Worm (Caenorhabditis elegans) whole organism, L2 larva: ENCODE results near the gene ZC404.2.
A peak's percentile ranks its signal among the peaks of the same experiment; 100 is the strongest.

Experiments used
- C34F6.9 ChIP-seq: fragments of 150-350 bp; optimal IDR thresholded peaks from 2 replicates; lab custom pipeline; 2014; ENCODE audit warnings: missing biosample characterization, missing genetic modification characterization
- F13H6.1 ChIP-seq: sonication (generic microtip); optimal IDR thresholded peaks from 2 replicates; lab custom pipeline; 2016; ENCODE audit warnings: missing genetic modification characterization, missing compliant biosample characterization
- R02D3.7 ChIP-seq: fragments of 150-350 bp; optimal IDR thresholded peaks from 2 replicates; lab custom pipeline; 2014; ENCODE audit warnings: missing biosample characterization, missing genetic modification characterization
- Y55F3AM.14 ChIP-seq: fragments of 200-800 bp; sonication (Bioruptor generic); optimal IDR thresholded peaks from 2 replicates; lab custom pipeline; 2018; ENCODE audit warnings: mild to moderate bottlenecking, missing genetic modification characterization, missing compliant biosample characterization
- ZK546.5 ChIP-seq: sonication (generic microtip); optimal IDR thresholded peaks from 2 replicates; lab custom pipeline; 2017; ENCODE audit warnings: missing biosample characterization, missing genetic modification characterization
- alr-1 ChIP-seq: fragments of 150-350 bp; optimal IDR thresholded peaks from 2 replicates; lab custom pipeline; 2014; ENCODE audit warnings: missing biosample characterization, missing genetic modification characterization
- aly-2 ChIP-seq: fragments of 150-350 bp; optimal IDR thresholded peaks from 2 replicates; lab custom pipeline; 2014; ENCODE audit warnings: missing biosample characterization, missing genetic modification characterization
- ama-1 ChIP-seq: fragments of 150-350 bp; optimal IDR thresholded peaks from 2 replicates; lab custom pipeline; 2018; ENCODE audit warnings: inconsistent platforms
- blmp-1 ChIP-seq: sonication (generic microtip); optimal IDR thresholded peaks from 2 replicates; lab custom pipeline; 2017; ENCODE audit warnings: missing genetic modification characterization, mild to moderate bottlenecking, missing compliant biosample characterization, antibody characterized with exemption, moderate library complexity; ENCODE audit not compliant: insufficient read depth
- ceh-16 ChIP-seq: fragments of 150-350 bp; optimal IDR thresholded peaks from 2 replicates; lab custom pipeline; 2014; ENCODE audit warnings: missing biosample characterization, missing genetic modification characterization
- ceh-82 ChIP-seq: fragments of 150-350 bp; optimal IDR thresholded peaks from 2 replicates; lab custom pipeline; 2014; ENCODE audit warnings: missing biosample characterization, missing genetic modification characterization
- crh-2 ChIP-seq: sonication (generic microtip); optimal IDR thresholded peaks from 2 replicates; lab custom pipeline; 2017; ENCODE audit warnings: missing biosample characterization, missing genetic modification characterization
- dmd-4 ChIP-seq: sonication (generic microtip); optimal IDR thresholded peaks from 2 replicates; lab custom pipeline; 2017; ENCODE audit warnings: missing biosample characterization, missing genetic modification characterization
- egl-27 ChIP-seq: sonication (generic microtip); optimal IDR thresholded peaks from 3 replicates; lab custom pipeline; 2017; ENCODE audit warnings: missing biosample characterization, missing genetic modification reagents, missing genetic modification characterization
- elt-1 ChIP-seq: fragments of 150-350 bp; optimal IDR thresholded peaks from 2 replicates; lab custom pipeline; 2014; ENCODE audit warnings: missing biosample characterization, missing genetic modification characterization
- elt-3 ChIP-seq: sonication (generic microtip); optimal IDR thresholded peaks from 2 replicates; lab custom pipeline; 2017; ENCODE audit warnings: missing biosample characterization, missing genetic modification characterization
- fos-1 ChIP-seq: fragments of 150-350 bp; optimal IDR thresholded peaks from 2 replicates; lab custom pipeline; 2014; ENCODE audit warnings: missing biosample characterization, missing genetic modification characterization
- gmeb-1 ChIP-seq: fragments of 150-350 bp; optimal IDR thresholded peaks from 2 replicates; lab custom pipeline; 2014; ENCODE audit warnings: missing biosample characterization, missing genetic modification characterization
- lin-11 ChIP-seq: fragments of 150-350 bp; sonication (generic microtip); optimal IDR thresholded peaks from 2 replicates; lab custom pipeline; 2014; ENCODE audit warnings: missing biosample characterization, missing genetic modification characterization, inconsistent platforms, mixed read lengths
- lin-13 ChIP-seq: fragments of 150-350 bp; optimal IDR thresholded peaks from 2 replicates; lab custom pipeline; 2014; ENCODE audit warnings: missing biosample characterization, missing genetic modification reagents, missing genetic modification characterization
- lin-39 ChIP-seq: fragments of 150-350 bp; optimal IDR thresholded peaks from 2 replicates; lab custom pipeline; 2014; ENCODE audit warnings: missing biosample characterization, missing genetic modification reagents, missing genetic modification characterization
- lsy-2 ChIP-seq, 2 experiments: fragments of 150-350 bp in 1 of 2; sonication (generic microtip) in 1 of 2; optimal IDR thresholded peaks; 2 replicates each; lab custom pipeline; 2014 to 2017; ENCODE audit warnings: missing biosample characterization in 2 of 2, missing genetic modification characterization in 2 of 2
- mab-5 ChIP-seq: fragments of 150-350 bp; optimal IDR thresholded peaks from 2 replicates; lab custom pipeline; 2014; ENCODE audit warnings: missing biosample characterization, missing genetic modification characterization
- mbf-1 ChIP-seq: sonication (generic microtip); optimal IDR thresholded peaks from 2 replicates; lab custom pipeline; 2017; ENCODE audit warnings: missing biosample characterization, missing genetic modification characterization
- mdl-1 ChIP-seq, 2 experiments: fragments of 150-350 bp in 1 of 2; sonication (generic microtip) in 1 of 2; optimal IDR thresholded peaks; 2 replicates each; lab custom pipeline; 2017; ENCODE audit warnings: missing biosample characterization in 2 of 2, missing genetic modification characterization in 2 of 2
- nhr-10 ChIP-seq: sonication (generic microtip); optimal IDR thresholded peaks from 2 replicates; lab custom pipeline; 2017; ENCODE audit warnings: missing biosample characterization, missing genetic modification characterization
- nhr-11 ChIP-seq: fragments of 150-350 bp; optimal IDR thresholded peaks from 2 replicates; lab custom pipeline; 2014; ENCODE audit warnings: missing biosample characterization, missing genetic modification characterization
- nhr-12 ChIP-seq: fragments of 150-350 bp; optimal IDR thresholded peaks from 2 replicates; lab custom pipeline; 2014; ENCODE audit warnings: missing biosample characterization, missing genetic modification characterization
- nhr-129 ChIP-seq: fragments of 150-350 bp; optimal IDR thresholded peaks from 2 replicates; lab custom pipeline; 2014; ENCODE audit warnings: missing biosample characterization, missing genetic modification characterization
- nhr-21 ChIP-seq: fragments of 150-350 bp; optimal IDR thresholded peaks from 2 replicates; lab custom pipeline; 2014; ENCODE audit warnings: missing biosample characterization, missing genetic modification characterization
- nhr-23 ChIP-seq: fragments of 150-350 bp; optimal IDR thresholded peaks from 2 replicates; lab custom pipeline; 2014; ENCODE audit warnings: missing biosample characterization, missing genetic modification reagents, missing genetic modification characterization
- nhr-237 ChIP-seq: fragments of 150-350 bp; optimal IDR thresholded peaks from 2 replicates; lab custom pipeline; 2014; ENCODE audit warnings: missing biosample characterization, missing genetic modification characterization
- nhr-25 ChIP-seq: fragments of 150-350 bp; sonication (generic microtip); optimal IDR thresholded peaks from 3 replicates; lab custom pipeline; 2014; ENCODE audit warnings: missing biosample characterization, missing genetic modification characterization
- nhr-6 ChIP-seq: fragments of 150-350 bp; optimal IDR thresholded peaks from 2 replicates; lab custom pipeline; 2014; ENCODE audit warnings: missing biosample characterization, missing genetic modification characterization
- nhr-77 ChIP-seq: fragments of 150-350 bp; optimal IDR thresholded peaks from 2 replicates; lab custom pipeline; 2014; ENCODE audit warnings: missing biosample characterization, missing genetic modification characterization
- peb-1 ChIP-seq: fragments of 150-350 bp; optimal IDR thresholded peaks from 2 replicates; lab custom pipeline; 2014; ENCODE audit warnings: missing biosample characterization, missing genetic modification characterization
- sem-4 ChIP-seq: fragments of 150-350 bp; optimal IDR thresholded peaks from 2 replicates; lab custom pipeline; 2014; ENCODE audit warnings: missing biosample characterization, missing genetic modification reagents, missing genetic modification characterization
- skn-1 ChIP-seq: sonication (generic microtip); optimal IDR thresholded peaks from 2 replicates; lab custom pipeline; 2017; ENCODE audit warnings: missing biosample characterization, missing genetic modification characterization
- sma-3 ChIP-seq: sonication (generic microtip); optimal IDR thresholded peaks from 2 replicates; lab custom pipeline; 2016; ENCODE audit warnings: missing genetic modification reagents, missing genetic modification characterization, missing compliant biosample characterization
- sma-9 ChIP-seq, 2 experiments: fragments of 150-350 bp in 1 of 2; sonication (generic microtip) in 1 of 2; optimal IDR thresholded peaks; 2 replicates each; lab custom pipeline; 2014 to 2016; ENCODE audit warnings: missing genetic modification characterization in 2 of 2, mild to moderate bottlenecking in 1 of 2, missing biosample characterization in 1 of 2, missing compliant biosample characterization in 1 of 2, missing genetic modification reagents in 1 of 2, moderate library complexity in 1 of 2
- snpc-4 ChIP-seq: fragments of 150-350 bp; optimal IDR thresholded peaks from 2 replicates; lab custom pipeline; 2014; ENCODE audit warnings: missing biosample characterization, missing genetic modification characterization
- unc-39 ChIP-seq: fragments of 150-350 bp; optimal IDR thresholded peaks from 2 replicates; lab custom pipeline; 2014; ENCODE audit warnings: missing biosample characterization, missing genetic modification characterization
- unc-55 ChIP-seq: fragments of 150-350 bp; sonication (generic microtip); optimal IDR thresholded peaks from 3 replicates; lab custom pipeline; 2014; ENCODE audit warnings: missing biosample characterization, missing genetic modification reagents, missing genetic modification characterization
- unc-62 ChIP-seq: fragments of 150-350 bp; optimal IDR thresholded peaks from 2 replicates; lab custom pipeline; 2014; ENCODE audit warnings: missing biosample characterization, missing genetic modification reagents, missing genetic modification characterization
- zag-1 ChIP-seq: fragments of 150-350 bp; optimal IDR thresholded peaks from 2 replicates; lab custom pipeline; 2014; ENCODE audit warnings: missing biosample characterization, missing genetic modification characterization
- ztf-1 ChIP-seq: fragments of 200-800 bp; sonication (Bioruptor generic); conservative IDR thresholded peaks from 2 replicates; pipeline ENCODE4 v1.3.6; 2022; ENCODE audit warnings: missing genetic modification characterization, missing compliant biosample characterization
- ztf-11 ChIP-seq: sonication (generic microtip); optimal IDR thresholded peaks from 2 replicates; lab custom pipeline; 2017; ENCODE audit warnings: missing biosample characterization, missing genetic modification characterization
- ztf-4 ChIP-seq: fragments of 150-350 bp; optimal IDR thresholded peaks from 2 replicates; lab custom pipeline; 2014; ENCODE audit warnings: missing biosample characterization, missing genetic modification characterization

Gene ZC404.2

ce11 chrV:6784853-6785492 lies 2.8 kb upstream of the ZC404.2 start, which contains the start of the genes spn-4 and spe-39:
Gene spn-4 (minus strand): TSS chrV:6784903.
Gene spe-39 (plus strand): TSS chrV:6785451.
- TF ChIP-seq nhr-11 (tag; lab: Kevin White, UChicago) (no peak), unc-39 (tag; lab: Kevin White, UChicago) (no peak), nhr-10 (no peak), sem-4 (peak; percentile 62), mdl-1 (tag; optimal IDR thresholded peaks at IDR 0.05; lab: Kevin White, UChicago) (peak in 1 of 2 experiments; percentile 10), ZK546.5 (tag; lab: Kevin White, UChicago) (no peak), elt-3 (tag; lab: Kevin White, UChicago) (no peak), ztf-11 (tag; lab: Kevin White, UChicago) (peak; percentile 25), nhr-23 (tag; lab: Kevin White, UChicago) (no peak), ceh-16 (tag; lab: Kevin White, UChicago) (peak; percentile 38), lin-13 (GFP tag; lab: Kevin White, UChicago) (peak; percentile 64), aly-2 (tag; lab: Kevin White, UChicago) (no peak), fos-1 (tag; lab: Kevin White, UChicago) (peak; percentile 32), blmp-1 (tag; lab: Kevin White, UChicago) (peak; percentile 24), elt-1 (tag; lab: Kevin White, UChicago) (no peak), ztf-1 (GFP tag; lab: Robert Waterston, UW) (no peak), dmd-4 (tag; lab: Kevin White, UChicago) (no peak), ama-1 (lab: Kevin White, UChicago) (no peak), nhr-12 (tag; lab: Kevin White, UChicago) (no peak), ztf-4 (tag; lab: Kevin White, UChicago) (no peak), gmeb-1 (tag; lab: Kevin White, UChicago) (peak; percentile 96), nhr-237 (tag; lab: Kevin White, UChicago) (no peak), mbf-1 (tag; lab: Kevin White, UChicago) (no peak), nhr-129 (tag; lab: Kevin White, UChicago) (peak; percentile 70), zag-1 (peak; percentile 2), nhr-6 (tag; lab: Kevin White, UChicago) (no peak), unc-62 (GFP tag; lab: Kevin White, UChicago) (no peak), mab-5 (tag; lab: Kevin White, UChicago) (peak; percentile 75), lin-39 (tag; lab: Kevin White, UChicago) (no peak), lin-11 (tag; lab: Kevin White, UChicago) (peak; percentile 71), R02D3.7 (tag; lab: Kevin White, UChicago) (peak; percentile 45), crh-2 (peak; percentile 55), skn-1 (tag; lab: Kevin White, UChicago) (no peak), sma-9 (GFP tag; optimal IDR thresholded peaks at IDR 0.05; lab: Kevin White, UChicago) (peak; percentile 88), sma-9 (tag; optimal IDR thresholded peaks at IDR 0.05; lab: Kevin White, UChicago) (no peak), C34F6.9 (tag; lab: Kevin White, UChicago) (peak; percentile 80), nhr-77 (tag; lab: Kevin White, UChicago) (no peak), peb-1 (tag; lab: Kevin White, UChicago) (no peak), egl-27 (tag; lab: Kevin White, UChicago) (peak; percentile 46), Y55F3AM.14 (GFP tag; lab: Kevin White, UChicago) (no peak), ceh-82 (tag; lab: Kevin White, UChicago) (no peak), snpc-4 (tag; lab: Kevin White, UChicago) (peak; percentile 3), F13H6.1 (peak; percentile 74), lsy-2 (tag; optimal IDR thresholded peaks at IDR 0.05; lab: Kevin White, UChicago) (peak; percentile 40 to 84), nhr-25 (tag; lab: Kevin White, UChicago) (no peak), alr-1 (no peak), sma-3 (peak; percentile 71), unc-55 (GFP tag; lab: Kevin White, UChicago) (peak; percentile 90), nhr-21 (peak; percentile 30)
